Worm (Caenorhabditis elegans) whole organism, early embryonic: Measurements from ENCODE around the gene Y71H2B.5.

ENCODE experiments used
- B0310.2 ChIP-seq: sonication (generic microtip); optimal IDR thresholded peaks from 2 replicates; lab custom pipeline; 2016; ENCODE audit warnings: mild to moderate bottlenecking, missing genetic modification characterization, missing compliant biosample characterization
- F13C5.2 ChIP-seq: sonication (generic microtip); optimal IDR thresholded peaks from 2 replicates; lab custom pipeline; 2017; ENCODE audit warnings: mild to moderate bottlenecking, missing genetic modification characterization, inconsistent platforms, missing compliant biosample characterization
- aly-1 ChIP-seq: sonication (generic microtip); optimal IDR thresholded peaks from 2 replicates; lab custom pipeline; 2016; ENCODE audit warnings: missing genetic modification characterization, missing compliant biosample characterization
- ama-1 ChIP-seq: fragments of 150-350 bp; optimal IDR thresholded peaks from 2 replicates; lab custom pipeline; 2014
- ceh-13 ChIP-seq: fragments of 200-800 bp; sonication (Bioruptor generic); optimal IDR thresholded peaks from 2 replicates; lab custom pipeline; 2018; ENCODE audit warnings: mild to moderate bottlenecking, missing genetic modification characterization, missing compliant biosample characterization
- ceh-36 ChIP-seq: sonication (generic microtip); optimal IDR thresholded peaks from 2 replicates; lab custom pipeline; 2016; ENCODE audit warnings: missing genetic modification characterization, inconsistent platforms, missing compliant biosample characterization
- ets-7 ChIP-seq: sonication (generic microtip); optimal IDR thresholded peaks from 2 replicates; lab custom pipeline; 2016; ENCODE audit warnings: missing genotype, missing genetic modification characterization, missing compliant biosample characterization
- flt-1 ChIP-seq: fragments of 200-800 bp; sonication (Bioruptor generic); IDR thresholded peaks from 2 replicates; pipeline ENCODE4 v1.3.6; 2022; ENCODE audit warnings: missing genetic modification characterization, missing compliant biosample characterization
- hmbx-1 ChIP-seq: sonication (generic microtip); optimal IDR thresholded peaks from 2 replicates; lab custom pipeline; 2016; ENCODE audit warnings: mild to moderate bottlenecking, missing genetic modification characterization, missing compliant biosample characterization
- hmg-4 ChIP-seq: fragments of 200-800 bp; sonication (Bioruptor generic); optimal IDR thresholded peaks from 2 replicates; lab custom pipeline; 2018; ENCODE audit warnings: mild to moderate bottlenecking, missing genetic modification characterization, missing compliant biosample characterization
- hnd-1 ChIP-seq: sonication (generic microtip); optimal IDR thresholded peaks from 2 replicates; lab custom pipeline; 2016; ENCODE audit warnings: missing genetic modification characterization, missing compliant biosample characterization
- pes-1 ChIP-seq: fragments of 200-800 bp; sonication (Bioruptor generic); IDR thresholded peaks from 2 replicates; pipeline ENCODE4 v1.3.6; 2022; ENCODE audit warnings: missing genetic modification reagents, missing genetic modification characterization, missing compliant biosample characterization
- scrt-1 ChIP-seq: fragments of 200-800 bp; sonication (Bioruptor generic); IDR thresholded peaks from 2 replicates; pipeline ENCODE4 v1.3.6; 2022; ENCODE audit warnings: missing genetic modification characterization, missing compliant biosample characterization
- sea-1 ChIP-seq: fragments of 200-800 bp; sonication (Bioruptor generic); conservative IDR thresholded peaks from 2 replicates; pipeline ENCODE4 v1.3.6; 2022; ENCODE audit warnings: missing genetic modification characterization, missing compliant biosample characterization
- tbx-11 ChIP-seq: fragments of 200-800 bp; sonication (Bioruptor generic); IDR thresholded peaks from 2 replicates; pipeline ENCODE4 v1.3.6; 2022; ENCODE audit warnings: missing genetic modification characterization, missing compliant biosample characterization
- tbx-37 ChIP-seq: fragments of 200-800 bp; sonication (Bioruptor generic); conservative IDR thresholded peaks from 2 replicates; pipeline ENCODE4 v1.3.6; 2022; ENCODE audit warnings: missing genetic modification reagents, missing genetic modification characterization, missing compliant biosample characterization
- tra-4 ChIP-seq: sonication (generic microtip); optimal IDR thresholded peaks from 2 replicates; lab custom pipeline; 2017; ENCODE audit warnings: missing genetic modification characterization, missing compliant biosample characterization

The Y71H2B.5 gene

DNA sequence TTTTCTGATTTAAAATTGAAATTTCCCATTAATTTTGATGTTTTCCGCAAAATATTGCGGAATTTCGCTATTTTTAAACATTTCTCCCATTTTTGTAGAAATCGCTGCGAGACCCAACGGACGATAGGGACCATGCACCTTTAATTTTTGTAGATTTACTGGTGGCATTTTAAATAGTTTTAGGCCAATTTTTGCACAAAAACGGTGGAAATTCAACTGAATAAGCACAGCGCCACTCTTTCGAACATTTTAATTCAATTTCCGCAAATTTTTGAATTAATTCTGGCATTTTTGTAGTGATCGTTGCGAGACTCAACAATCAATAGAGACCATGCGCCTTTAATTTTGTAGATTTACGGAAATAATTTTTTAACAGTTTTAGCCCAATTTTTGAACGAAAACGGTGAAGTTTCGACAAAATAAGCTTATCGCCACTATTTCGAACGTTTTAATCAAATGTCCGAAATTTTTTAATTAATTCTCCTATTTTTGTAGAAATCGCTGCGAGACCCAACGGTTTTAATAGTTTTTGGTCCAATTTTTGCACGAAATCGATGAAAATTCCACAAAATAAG, 9.2 kb upstream of the Y71H2B.5 start:
- TF ChIP-seq F13C5.2 (tag; lab: Kevin White, UChicago) (no peak), ceh-13 (GFP tag; lab: Kevin White, UChicago) (no peak), sea-1 (GFP tag; lab: Robert Waterston, UW) (no peak), tbx-37 (GFP tag; lab: Robert Waterston, UW) (no peak), ets-7 (tag; lab: Kevin White, UChicago) (no peak)

DNA sequence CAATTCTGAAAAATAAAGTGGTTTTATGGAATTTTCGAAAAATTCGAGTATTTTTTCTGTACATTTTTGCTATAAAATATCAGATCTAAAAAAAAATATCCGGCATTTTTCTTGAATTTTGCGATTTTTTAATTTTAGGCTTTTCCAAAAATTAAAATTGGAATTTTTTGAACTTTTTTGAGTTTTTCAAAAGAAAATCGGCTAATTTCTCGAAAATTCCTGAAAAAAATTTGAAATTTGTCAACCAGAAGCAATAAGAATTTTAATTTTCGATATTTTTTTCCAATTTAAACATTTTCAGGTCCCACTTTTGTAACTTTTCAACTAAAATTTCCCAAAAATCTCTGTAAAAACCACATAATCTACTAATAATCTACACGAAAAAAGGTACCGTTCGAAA, 4.1 kb upstream of the Y71H2B.5 start, which contains the start of gene Y71H2B.11:
Gene Y71H2B.11 (plus strand): TSS at position 301 of the 400 bp plus-strand sequence.
- no peak for TF ChIP-seq tra-4 (tag; lab: Kevin White, UChicago)
- no peak for TF ChIP-seq F13C5.2 (tag; lab: Kevin White, UChicago)
- no peak for TF ChIP-seq B0310.2 (tag; lab: Kevin White, UChicago)
- TF ChIP-seq scrt-1 (GFP tag; lab: Robert Waterston, UW): no peak
- no peak for TF ChIP-seq hnd-1 (tag; lab: Kevin White, UChicago)
- TF ChIP-seq flt-1 (GFP tag; lab: Robert Waterston, UW): no peak
- TF ChIP-seq hmg-4 (GFP tag; lab: Kevin White, UChicago): no peak
- no peak for TF ChIP-seq tbx-37 (GFP tag; lab: Robert Waterston, UW)
- TF ChIP-seq hmbx-1 (tag; lab: Kevin White, UChicago): no peak
- TF ChIP-seq pes-1 (GFP tag; lab: Robert Waterston, UW): no peak
- TF ChIP-seq ets-7 (tag; lab: Kevin White, UChicago): no peak
- TF ChIP-seq sea-1 (GFP tag; lab: Robert Waterston, UW): no peak
- TF ChIP-seq tbx-11 (GFP tag; lab: Robert Waterston, UW): no peak
- TF ChIP-seq aly-1: no peak
- TF ChIP-seq ceh-13 (GFP tag; lab: Kevin White, UChicago): no peak
- TF ChIP-seq ama-1 (lab: Kevin White, UChicago): no peak
- no peak for TF ChIP-seq ceh-36 (tag; lab: Kevin White, UChicago)

- no peak for TF ChIP-seq hmg-4 (GFP tag; lab: Kevin White, UChicago)
- TF ChIP-seq ceh-36 (tag; lab: Kevin White, UChicago): no peak
- no peak for TF ChIP-seq tbx-37 (GFP tag; lab: Robert Waterston, UW)
- no peak for TF ChIP-seq scrt-1 (GFP tag; lab: Robert Waterston, UW)
These were observed 8.4 kb downstream of the Y71H2B.5 start for ce11 chrIII:2616212-2616611.

- TF ChIP-seq F13C5.2 (tag; lab: Kevin White, UChicago) (no peak), ceh-36 (tag; lab: Kevin White, UChicago) (no peak), tbx-11 (GFP tag; lab: Robert Waterston, UW) (no peak), scrt-1 (GFP tag; lab: Robert Waterston, UW) (no peak), ama-1 (lab: Kevin White, UChicago) (no peak), pes-1 (GFP tag; lab: Robert Waterston, UW) (no peak), tbx-37 (GFP tag; lab: Robert Waterston, UW) (no peak)
These were observed 10.8 kb downstream of the Y71H2B.5 start, which contains the start of gene Y71H2B.4 for ce11 chrIII:2618663-2619062. Gene Y71H2B.4 (plus strand): TSS chrIII:2618963.

DNA sequence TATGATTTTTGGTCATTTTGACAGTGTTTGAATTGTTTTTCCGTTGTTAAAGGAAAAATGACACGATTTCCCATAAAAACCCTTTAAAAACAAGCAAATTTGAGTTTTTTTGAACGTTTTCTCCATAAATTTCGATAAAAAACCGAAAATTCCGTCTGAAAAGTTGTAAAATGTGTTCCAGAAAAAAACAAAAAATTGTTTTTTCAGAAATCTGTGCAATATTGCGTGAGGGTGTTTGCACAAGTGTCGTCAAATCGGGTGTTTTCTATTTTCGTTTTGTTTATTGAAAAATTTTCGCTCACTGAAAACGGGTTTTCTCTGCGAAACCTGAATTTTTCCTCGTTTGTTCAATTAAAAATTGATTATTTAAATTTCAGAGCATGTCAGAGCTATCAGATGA, 11.7 kb downstream of the Y71H2B.5 start, which contains the start of gene ppfr-4:
Gene ppfr-4 (plus strand): TSS at position 378 of the 400 bp plus-strand sequence.
- TF ChIP-seq ceh-36 (tag; lab: Kevin White, UChicago) (no peak), tbx-11 (GFP tag; lab: Robert Waterston, UW) (no peak), B0310.2 (tag; lab: Kevin White, UChicago) (no peak), hmg-4 (GFP tag; lab: Kevin White, UChicago) (no peak), F13C5.2 (tag; lab: Kevin White, UChicago) (no peak), hnd-1 (tag; lab: Kevin White, UChicago) (no peak), ama-1 (lab: Kevin White, UChicago) (no peak), hmbx-1 (tag; lab: Kevin White, UChicago) (no peak), sea-1 (GFP tag; lab: Robert Waterston, UW) (no peak), aly-1 (no peak), pes-1 (GFP tag; lab: Robert Waterston, UW) (no peak), ets-7 (tag; lab: Kevin White, UChicago) (no peak), tra-4 (tag; lab: Kevin White, UChicago) (no peak), ceh-13 (GFP tag; lab: Kevin White, UChicago) (no peak), scrt-1 (GFP tag; lab: Robert Waterston, UW) (no peak), tbx-37 (GFP tag; lab: Robert Waterston, UW) (no peak), flt-1 (GFP tag; lab: Robert Waterston, UW) (no peak)

DNA sequence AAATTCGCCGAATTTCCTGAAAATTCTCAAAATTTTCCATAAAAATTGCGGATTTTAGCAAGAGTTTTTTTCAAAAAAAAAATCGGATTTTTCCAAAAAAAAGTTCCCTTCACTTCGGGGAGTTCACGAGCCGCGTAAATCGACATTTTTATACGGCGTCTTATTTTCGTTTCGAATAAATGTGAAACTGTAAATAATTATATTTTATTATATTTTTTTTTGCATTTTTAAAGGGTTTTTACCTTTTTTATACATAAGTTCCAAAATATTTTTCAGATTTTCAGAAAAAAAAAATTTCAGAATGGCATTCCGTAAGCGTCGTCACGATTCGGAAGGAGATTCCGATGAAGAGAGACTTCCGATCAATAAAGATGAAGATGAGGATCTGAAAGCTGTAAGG, 15.1 kb downstream of the Y71H2B.5 start, which contains the start of gene Y71H2B.2:
Gene Y71H2B.2 (plus strand): TSS at position 301 of the 400 bp plus-strand sequence.
- TF ChIP-seq sea-1 (GFP tag; lab: Robert Waterston, UW) (no peak), tbx-11 (GFP tag; lab: Robert Waterston, UW) (no peak), scrt-1 (GFP tag; lab: Robert Waterston, UW) (no peak)

DNA sequence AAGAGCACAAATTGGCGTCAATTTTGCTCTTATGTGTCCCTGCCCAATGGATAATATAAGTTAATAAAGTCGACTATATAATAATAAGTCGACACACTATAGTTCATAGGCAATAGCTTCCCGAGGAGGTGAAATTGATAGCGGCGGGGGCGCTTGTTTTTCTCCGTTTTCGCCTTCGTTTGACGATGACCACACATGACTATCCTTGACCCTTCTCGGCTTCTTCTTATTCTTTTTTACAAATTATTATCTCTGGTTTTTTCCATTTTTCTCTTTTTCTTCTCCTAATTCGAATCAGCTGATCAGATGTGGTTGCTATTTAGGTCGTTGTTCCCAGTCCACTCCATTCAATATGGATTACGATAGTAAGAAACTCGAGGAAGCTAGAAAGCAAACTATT, 20.9 kb downstream of the Y71H2B.5 start, which contains the start of gene acbp-8:
Gene acbp-8 (plus strand): TSS at position 324 of the 400 bp plus-strand sequence.
- TF ChIP-seq tra-4 (tag; lab: Kevin White, UChicago): no peak
- TF ChIP-seq tbx-37 (GFP tag; lab: Robert Waterston, UW): no peak
- no peak for TF ChIP-seq ets-7 (tag; lab: Kevin White, UChicago)
- no peak for TF ChIP-seq pes-1 (GFP tag; lab: Robert Waterston, UW)
- TF ChIP-seq hmg-4 (GFP tag; lab: Kevin White, UChicago): no peak
- no peak for TF ChIP-seq flt-1 (GFP tag; lab: Robert Waterston, UW)
- no peak for TF ChIP-seq ama-1 (lab: Kevin White, UChicago)
- TF ChIP-seq scrt-1 (GFP tag; lab: Robert Waterston, UW): no peak
- no peak for TF ChIP-seq aly-1
- no peak for TF ChIP-seq ceh-13 (GFP tag; lab: Kevin White, UChicago)
- no peak for TF ChIP-seq hnd-1 (tag; lab: Kevin White, UChicago)
- TF ChIP-seq F13C5.2 (tag; lab: Kevin White, UChicago): no peak
- TF ChIP-seq sea-1 (GFP tag; lab: Robert Waterston, UW): no peak
- TF ChIP-seq hmbx-1 (tag; lab: Kevin White, UChicago): no peak
- TF ChIP-seq B0310.2 (tag; lab: Kevin White, UChicago): no peak
